Worm (Caenorhabditis elegans) whole organism, young adult: ENCODE results near the gene bli-2.

Experiments used
- ama-1 ChIP-seq, 3 experiments: fragments of 150-350 bp in 1 of 3; sonication (generic microtip) in 2 of 3; optimal IDR thresholded peaks; 2 replicates each; lab custom pipeline; 2014 to 2018; ENCODE audit warnings: missing biosample characterization in 2 of 3, missing genetic modification characterization in 2 of 3, missing genetic modification reagents in 2 of 3
- unc-62 ChIP-seq: fragments of 150-350 bp; optimal IDR thresholded peaks from 2 replicates; lab custom pipeline; 2014; ENCODE audit warnings: missing biosample characterization, missing genetic modification reagents, missing genetic modification characterization
- ztf-25 ChIP-seq: fragments of 200-800 bp; sonication (Bioruptor generic); IDR thresholded peaks from 2 replicates; pipeline ENCODE4 v1.3.6; 2022; ENCODE audit warnings: missing genetic modification reagents, missing genetic modification characterization, missing compliant biosample characterization

DNA sequence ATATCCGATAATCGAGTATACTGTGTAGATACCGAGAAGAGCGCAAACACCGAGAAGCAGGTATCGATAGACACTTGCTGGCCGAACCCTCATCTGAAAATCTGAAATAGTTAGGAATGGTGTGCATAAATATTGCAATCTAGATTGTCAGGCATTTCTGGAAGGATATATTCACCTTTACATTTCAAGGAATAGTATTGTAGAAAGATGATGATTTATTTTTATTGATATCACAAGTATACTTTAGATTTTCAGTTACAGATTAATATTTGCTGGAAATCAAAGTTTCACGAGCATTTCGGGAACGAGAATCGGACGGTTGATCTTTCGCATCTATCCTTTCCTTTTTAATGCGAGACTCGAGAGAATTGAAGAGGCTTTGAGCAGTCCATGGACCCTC is 7.4 kb upstream of the bli-2 start, which contains the start of gene fut-3:
- no peak for TF ChIP-seq ama-1 (optimal IDR thresholded peaks at IDR 0.05; lab: Kevin White, UChicago)
- TF ChIP-seq ama-1 (GFP tag; optimal IDR thresholded peaks at IDR 0.05; lab: Kevin White, UChicago): no peak
- no peak for TF ChIP-seq unc-62
- no peak for TF ChIP-seq ztf-25 (GFP tag; lab: Robert Waterston, UW)
